Worm (Caenorhabditis elegans) whole organism, L4/young adult: Measurements from ENCODE around the gene str-177.

Experiments
- dao-5 ChIP-seq: sonication (generic microtip); optimal IDR thresholded peaks from 2 replicates; lab custom pipeline; 2016; ENCODE audit warnings: missing genotype, missing genetic modification characterization, moderate library complexity, missing compliant biosample characterization
- him-1 ChIP-seq: sonication (generic microtip); optimal IDR thresholded peaks from 2 replicates; lab custom pipeline; 2016; ENCODE audit warnings: missing genotype, missing genetic modification reagents, missing genetic modification characterization, missing compliant biosample characterization

ce11 chrV:9186028-9186427, 12.8 kb downstream of the str-177 start:
- TF ChIP-seq dao-5 = no peak
- no peak for TF ChIP-seq him-1
